Worm (Caenorhabditis elegans) whole organism, L4 larva: ENCODE measurements around the gene F43C11.10.

Source experiments
- F44E2.7 ChIP-seq: fragments of 200-800 bp; sonication (Bioruptor generic); IDR thresholded peaks from 2 replicates; pipeline ENCODE4 v2.1.2; 2022; ENCODE audit warnings: missing genetic modification characterization, missing compliant biosample characterization
- ZK337.2 ChIP-seq: fragments of 200-800 bp; sonication (Bioruptor generic); IDR thresholded peaks from 2 replicates; pipeline ENCODE4 v1.3.6; 2022; ENCODE audit warnings: missing genetic modification reagents, missing genetic modification characterization, missing compliant biosample characterization
- aha-1 ChIP-seq: fragments of 150-350 bp; peaks from one replicate; lab custom pipeline; 2014; ENCODE audit warnings: missing biosample characterization, missing genetic modification characterization
- attf-4 ChIP-seq: sonication (generic microtip); optimal IDR thresholded peaks from 3 replicates; lab custom pipeline; 2017; ENCODE audit warnings: missing biosample characterization, missing genetic modification characterization
- cey-2 ChIP-seq: sonication (generic microtip); optimal IDR thresholded peaks from 3 replicates; lab custom pipeline; 2017; ENCODE audit warnings: missing genetic modification characterization, mild to moderate bottlenecking, missing compliant biosample characterization, antibody characterized with exemption, borderline replicate concordance; ENCODE audit not compliant: insufficient read depth
- lin-1 ChIP-seq: fragments of 200-800 bp; sonication (Bioruptor generic); IDR thresholded peaks from 2 replicates; pipeline ENCODE4 v1.3.6; 2022; ENCODE audit warnings: missing genetic modification reagents, missing genetic modification characterization, missing compliant biosample characterization
- mdl-1 ChIP-seq, 2 experiments: fragments of 150-350 bp in 1 of 2; sonication (generic microtip) in 1 of 2; optimal IDR thresholded peaks; 2 replicates each; lab custom pipeline; 2014 to 2017; ENCODE audit warnings: missing biosample characterization in 2 of 2, missing genetic modification characterization in 2 of 2
- nhr-25 ChIP-seq: sonication (generic microtip); optimal IDR thresholded peaks from 2 replicates; lab custom pipeline; 2017; ENCODE audit warnings: missing genetic modification characterization, mild to moderate bottlenecking, missing compliant biosample characterization, antibody characterized with exemption, moderate library complexity, borderline replicate concordance; ENCODE audit not compliant: insufficient read depth
- nhr-42 ChIP-seq: fragments of 200-800 bp; sonication (Bioruptor generic); IDR thresholded peaks from 2 replicates; pipeline ENCODE4 v1.3.6; 2022; ENCODE audit warnings: missing genetic modification characterization, missing compliant biosample characterization

F43C11.10 gene

ce11 chrII:2304575-2304974 lies 47.9 kb downstream of the F43C11.10 start:
- TF ChIP-seq aha-1 (tag; lab: Kevin White, UChicago) (peak; percentile 23), lin-1 (GFP tag; lab: Robert Waterston, UW) (no peak)

ce11 chrII:2302330-2302729 lies 50.1 kb downstream of the F43C11.10 start, which contains the start of gene B0281.6:
Gene B0281.6, minus strand, starts transcription at chrII:2302430.
- TF ChIP-seq nhr-42 (GFP tag; lab: Robert Waterston, UW): no peak
- no peak for TF ChIP-seq ZK337.2 (GFP tag; lab: Robert Waterston, UW)
- TF ChIP-seq F44E2.7 (GFP tag; lab: Robert Waterston, UW): no peak
- no peak for TF ChIP-seq mdl-1 (tag; optimal IDR thresholded peaks at IDR 0.05; lab: Kevin White, UChicago)
- no peak for TF ChIP-seq nhr-25 (tag; lab: Kevin White, UChicago)
- no peak for TF ChIP-seq attf-4 (tag; lab: Kevin White, UChicago)
- TF ChIP-seq cey-2 (tag; lab: Kevin White, UChicago): no peak

ce11 chrII:2300861-2301260 lies 51.6 kb downstream of the F43C11.10 start, which contains the start of gene B0281.5:
Gene B0281.5, minus strand, starts transcription at chrII:2300961.
- TF ChIP-seq ZK337.2 (GFP tag; lab: Robert Waterston, UW) (no peak), aha-1 (tag; lab: Kevin White, UChicago) (peak; percentile 29)
